Fruit fly (Drosophila melanogaster) whole organism: ENCODE results near the gene Syn.

Source experiments
- Dll ChIP-seq: fragments of >200 bp; optimal IDR thresholded peaks from 2 replicates; lab custom pipeline; 2017
- EcR ChIP-seq, 2 experiments: fragments of >200 bp; optimal IDR thresholded peaks; 2 replicates each; lab custom pipeline; 2017; ENCODE audit warnings: missing biosample characterization in 2 of 2, missing genetic modification characterization in 2 of 2, missing genetic modification reagents in 2 of 2
- pan ChIP-seq: fragments of >200 bp; optimal IDR thresholded peaks from 2 replicates; lab custom pipeline; 2017
- psq ChIP-seq: fragments of >200 bp; optimal IDR thresholded peaks from 2 replicates; lab custom pipeline; 2017
- usp ChIP-seq: fragments of >200 bp; optimal IDR thresholded peaks from 2 replicates; lab custom pipeline; 2017; ENCODE audit warnings: missing biosample characterization, missing genetic modification characterization, mixed read lengths

DNA sequence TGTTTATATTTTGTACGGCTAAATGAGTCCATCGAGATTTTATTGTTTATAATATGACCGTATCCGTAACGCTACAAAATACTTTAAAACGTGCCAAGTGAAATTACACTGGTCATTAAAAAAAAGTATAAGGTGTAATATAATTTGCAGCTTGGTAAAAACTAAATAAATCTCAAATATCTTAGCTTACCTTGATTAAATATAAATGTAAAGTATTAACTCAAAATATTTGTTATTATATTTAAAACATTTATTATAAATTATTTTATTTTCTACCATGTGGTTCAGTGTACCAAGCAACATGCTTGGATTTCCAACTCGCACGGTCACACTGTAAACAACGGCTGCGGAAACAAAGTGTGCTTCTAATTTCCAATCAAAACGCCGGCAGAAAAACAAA lies 71.3 kb downstream of the Syn start, which contains the start of the genes Sirt6 and pont:
- no peak for TF ChIP-seq pan (lab: Kevin White, UChicago)
- TF ChIP-seq EcR (GFP tag; optimal IDR thresholded peaks at IDR 0.05; lab: Kevin White, UChicago): no peak
- no peak for TF ChIP-seq usp (GFP tag; lab: Kevin White, UChicago)
- TF ChIP-seq Dll (lab: Kevin White, UChicago): no peak
- no peak for TF ChIP-seq psq (lab: Kevin White, UChicago)
